Worm (Caenorhabditis elegans): ENCODE measurements around the gene T08G3.11.

T08G3.11 gene

DNA sequence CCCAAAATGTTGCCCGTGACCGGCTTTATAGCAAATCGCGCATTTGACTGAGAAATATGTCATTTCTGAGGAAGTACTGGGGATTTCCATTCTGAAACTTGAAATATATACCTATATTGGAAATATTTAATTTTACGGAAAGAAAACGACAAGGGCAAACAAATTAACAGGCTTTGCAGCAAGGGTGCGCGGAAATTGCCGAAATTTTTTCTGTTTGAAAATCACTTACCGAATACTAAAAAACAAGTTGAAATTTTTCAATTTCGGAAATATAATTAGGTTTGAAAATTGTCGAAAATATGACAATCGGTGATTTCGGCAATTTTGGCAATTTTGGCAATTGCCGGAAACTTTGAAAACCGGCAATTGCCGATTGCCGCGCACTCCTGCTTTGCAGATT lies 26.7 kb upstream of the T08G3.11 start, which contains the start of gene nhr-54:
nhr-54 (minus strand) TSS at position 101 of the 400 bp plus-strand sequence.
- no peak for TF ChIP-seq B0310.2 (tag; optimal IDR thresholded peaks at IDR 0.05)
- no peak for TF ChIP-seq tra-4 (tag; optimal IDR thresholded peaks at IDR 0.05)
- TF ChIP-seq pes-1 (GFP tag; IDR thresholded peaks at IDR 0.05) = no peak
- no peak for TF ChIP-seq ets-7 (tag; optimal IDR thresholded peaks at IDR 0.05)
- TF ChIP-seq hnd-1 (tag; optimal IDR thresholded peaks at IDR 0.05) = no peak
- TF ChIP-seq scrt-1 (GFP tag; IDR thresholded peaks at IDR 0.05) = no peak
- TF ChIP-seq sea-1 (GFP tag; conservative IDR thresholded peaks at IDR 0.05) = no peak
- TF ChIP-seq aly-1 (tag; optimal IDR thresholded peaks at IDR 0.05) = no peak
- no peak for TF ChIP-seq flt-1 (GFP tag; IDR thresholded peaks at IDR 0.05)
- TF ChIP-seq tbx-37 (GFP tag; conservative IDR thresholded peaks at IDR 0.05) = no peak
- no peak for TF ChIP-seq ama-1 (optimal IDR thresholded peaks at IDR 0.05)
- no peak for TF ChIP-seq tbx-11 (GFP tag; IDR thresholded peaks at IDR 0.05)
- no peak for TF ChIP-seq ceh-13 (GFP tag; optimal IDR thresholded peaks at IDR 0.05)

ce11 chrV:16503164-16503563 lies 24.0 kb upstream of the T08G3.11 start, which contains the start of gene F36D3.14:
F36D3.14 (minus strand) TSS chrV:16503264.
- TF ChIP-seq scrt-1 (GFP tag; IDR thresholded peaks at IDR 0.05) = no peak
- no peak for TF ChIP-seq hmg-4 (GFP tag; optimal IDR thresholded peaks at IDR 0.05)
- no peak for TF ChIP-seq pes-1 (GFP tag; IDR thresholded peaks at IDR 0.05)
- TF ChIP-seq ama-1 (optimal IDR thresholded peaks at IDR 0.05) = no peak
- no peak for TF ChIP-seq B0310.2 (tag; optimal IDR thresholded peaks at IDR 0.05)
- TF ChIP-seq sea-1 (GFP tag; conservative IDR thresholded peaks at IDR 0.05) = no peak
- TF ChIP-seq hmbx-1 (tag; optimal IDR thresholded peaks at IDR 0.05) = no peak
- TF ChIP-seq ceh-13 (GFP tag; optimal IDR thresholded peaks at IDR 0.05) = no peak
- TF ChIP-seq aly-1 (tag; optimal IDR thresholded peaks at IDR 0.05) = no peak

DNA sequence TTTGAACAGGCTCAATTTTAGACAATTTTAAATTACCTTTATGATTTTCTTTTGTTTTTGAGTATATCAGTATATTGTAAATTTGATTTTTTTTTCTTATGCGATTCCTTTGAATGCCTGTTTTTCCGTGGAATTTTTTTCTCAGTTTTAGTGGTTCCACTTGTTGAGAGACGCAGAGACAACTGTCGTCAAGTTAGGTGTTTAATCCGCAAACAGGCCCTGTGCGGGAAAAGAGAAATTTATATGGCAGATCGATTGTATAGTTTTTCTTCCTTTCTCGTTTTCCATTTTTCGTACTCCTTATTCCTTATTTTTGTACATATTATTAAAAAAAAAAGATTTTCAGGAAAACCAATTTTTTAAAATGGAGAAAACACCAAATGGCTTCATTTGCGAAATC lies 19.8 kb upstream of the T08G3.11 start, which contains the start of gene F36D3.1:
F36D3.1 (plus strand) TSS at position 347 of the 400 bp plus-strand sequence.
- TF ChIP-seq aly-1 (tag; optimal IDR thresholded peaks at IDR 0.05) (no peak), scrt-1 (GFP tag; IDR thresholded peaks at IDR 0.05) (no peak), F13C5.2 (tag; optimal IDR thresholded peaks at IDR 0.05) (no peak), ama-1 (optimal IDR thresholded peaks at IDR 0.05) (no peak), tra-4 (tag; optimal IDR thresholded peaks at IDR 0.05) (no peak), ceh-13 (GFP tag; optimal IDR thresholded peaks at IDR 0.05) (no peak), B0310.2 (tag; optimal IDR thresholded peaks at IDR 0.05) (no peak), flt-1 (GFP tag; IDR thresholded peaks at IDR 0.05) (no peak), hnd-1 (tag; optimal IDR thresholded peaks at IDR 0.05) (no peak), sea-1 (GFP tag; conservative IDR thresholded peaks at IDR 0.05) (no peak), pes-1 (GFP tag; IDR thresholded peaks at IDR 0.05) (no peak), tbx-11 (GFP tag; IDR thresholded peaks at IDR 0.05) (no peak)

DNA sequence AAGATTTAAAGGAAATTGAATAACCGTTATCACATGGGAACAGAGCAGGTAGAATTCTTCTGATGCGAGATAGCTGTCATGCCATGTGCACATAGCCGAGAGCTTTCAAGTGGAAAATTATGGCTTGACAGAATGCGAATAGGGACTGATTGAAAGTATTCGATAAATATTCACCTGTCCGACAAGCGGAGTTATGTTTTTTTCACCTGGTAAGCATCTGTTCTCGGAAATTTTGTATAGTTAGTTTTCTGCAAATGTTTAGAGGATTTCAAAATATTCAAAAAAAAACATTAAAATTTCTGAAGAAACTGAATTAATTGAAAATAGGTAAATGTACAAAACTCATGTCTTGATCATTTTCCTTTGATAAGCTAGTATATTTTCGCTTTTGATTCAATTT lies 18.3 kb upstream of the T08G3.11 start, which contains the start of gene srh-136:
srh-136 (minus strand) TSS at position 93 of the 400 bp plus-strand sequence.
- TF ChIP-seq ets-7 (tag; optimal IDR thresholded peaks at IDR 0.05) (no peak), hmbx-1 (tag; optimal IDR thresholded peaks at IDR 0.05) (no peak), hmg-4 (GFP tag; optimal IDR thresholded peaks at IDR 0.05) (no peak), flt-1 (GFP tag; IDR thresholded peaks at IDR 0.05) (no peak), B0310.2 (tag; optimal IDR thresholded peaks at IDR 0.05) (no peak), ceh-36 (tag; optimal IDR thresholded peaks at IDR 0.05) (no peak)

- TF ChIP-seq ceh-36 (tag; optimal IDR thresholded peaks at IDR 0.05) = no peak
- no peak for TF ChIP-seq sea-1 (GFP tag; conservative IDR thresholded peaks at IDR 0.05)
- no peak for TF ChIP-seq flt-1 (GFP tag; IDR thresholded peaks at IDR 0.05)
- no peak for TF ChIP-seq scrt-1 (GFP tag; IDR thresholded peaks at IDR 0.05)
- TF ChIP-seq hmg-4 (GFP tag; optimal IDR thresholded peaks at IDR 0.05) = no peak
- TF ChIP-seq tbx-11 (GFP tag; IDR thresholded peaks at IDR 0.05) = no peak
- TF ChIP-seq B0310.2 (tag; optimal IDR thresholded peaks at IDR 0.05) = no peak
- no peak for TF ChIP-seq hmbx-1 (tag; optimal IDR thresholded peaks at IDR 0.05)
- TF ChIP-seq ets-7 (tag; optimal IDR thresholded peaks at IDR 0.05) = no peak
- TF ChIP-seq ama-1 (optimal IDR thresholded peaks at IDR 0.05) = no peak
- TF ChIP-seq hnd-1 (tag; optimal IDR thresholded peaks at IDR 0.05) = no peak
- no peak for TF ChIP-seq aly-1 (tag; optimal IDR thresholded peaks at IDR 0.05)
- TF ChIP-seq F13C5.2 (tag; optimal IDR thresholded peaks at IDR 0.05) = no peak
- no peak for TF ChIP-seq pes-1 (GFP tag; IDR thresholded peaks at IDR 0.05)
These were observed 15.2 kb upstream of the T08G3.11 start, which contains the start of gene comt-2 for ce11 chrV:16494359-16494758. comt-2 (minus strand) TSS chrV:16494489.

DNA sequence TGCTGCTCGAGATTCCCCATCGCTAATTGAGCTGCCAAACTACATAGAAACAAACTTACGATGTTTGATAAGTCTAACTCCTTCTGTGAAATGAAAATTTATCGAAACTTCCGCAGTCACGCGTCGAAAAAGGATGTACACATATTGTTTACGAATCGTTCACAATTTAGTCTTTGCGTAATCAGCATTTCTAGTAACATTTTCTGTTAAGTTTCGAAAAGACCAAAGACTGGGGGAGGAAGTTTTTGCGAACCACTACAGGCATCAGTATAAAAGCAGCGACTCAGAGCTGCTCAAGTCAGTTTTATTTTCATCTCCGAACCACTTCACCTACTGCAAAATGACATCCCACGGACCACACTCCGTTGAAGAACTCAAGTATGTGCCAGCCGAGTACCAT lies 9.0 kb upstream of the T08G3.11 start, which contains the start of gene sqst-4:
sqst-4 (plus strand) TSS at position 301 of the 400 bp plus-strand sequence.
- TF ChIP-seq ceh-36 (tag; optimal IDR thresholded peaks at IDR 0.05) = no peak
- no peak for TF ChIP-seq hmg-4 (GFP tag; optimal IDR thresholded peaks at IDR 0.05)
- no peak for TF ChIP-seq flt-1 (GFP tag; IDR thresholded peaks at IDR 0.05)
- no peak for TF ChIP-seq scrt-1 (GFP tag; IDR thresholded peaks at IDR 0.05)
- no peak for TF ChIP-seq hmbx-1 (tag; optimal IDR thresholded peaks at IDR 0.05)
- no peak for TF ChIP-seq aly-1 (tag; optimal IDR thresholded peaks at IDR 0.05)

DNA sequence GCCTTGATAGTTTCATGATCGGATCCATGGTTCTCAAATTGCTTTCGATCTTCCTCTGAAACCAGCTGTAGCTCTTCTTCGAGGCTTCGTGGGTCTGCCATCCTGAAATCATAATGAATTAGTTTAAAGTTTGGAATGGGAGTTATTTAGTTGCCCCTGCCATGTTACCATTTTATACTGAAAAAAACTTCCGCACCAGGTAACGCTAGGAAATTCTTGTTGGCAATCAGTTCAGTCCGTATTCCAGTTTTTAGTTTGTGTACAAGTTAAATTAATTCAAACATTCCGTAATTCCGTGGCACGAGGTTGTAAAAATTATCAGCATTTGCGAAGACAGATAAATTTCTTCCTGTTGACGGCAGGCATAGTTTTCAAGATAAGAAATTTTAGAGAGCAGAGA lies 8.3 kb upstream of the T08G3.11 start, which contains the start of gene Y32B12A.5:
Y32B12A.5 (minus strand) TSS at position 101 of the 400 bp plus-strand sequence.
- no peak for TF ChIP-seq flt-1 (GFP tag; IDR thresholded peaks at IDR 0.05)
- no peak for TF ChIP-seq pes-1 (GFP tag; IDR thresholded peaks at IDR 0.05)
- no peak for TF ChIP-seq aly-1 (tag; optimal IDR thresholded peaks at IDR 0.05)

ce11 chrV:16483681-16484080 lies 4.5 kb upstream of the T08G3.11 start, which contains the start of gene srh-139:
srh-139 (plus strand) TSS chrV:16483981.
- TF ChIP-seq F13C5.2 (tag; optimal IDR thresholded peaks at IDR 0.05) = no peak
- TF ChIP-seq pes-1 (GFP tag; IDR thresholded peaks at IDR 0.05) = no peak
- no peak for TF ChIP-seq ceh-36 (tag; optimal IDR thresholded peaks at IDR 0.05)
- TF ChIP-seq ceh-13 (GFP tag; optimal IDR thresholded peaks at IDR 0.05) = no peak
- no peak for TF ChIP-seq B0310.2 (tag; optimal IDR thresholded peaks at IDR 0.05)
- no peak for TF ChIP-seq tbx-37 (GFP tag; conservative IDR thresholded peaks at IDR 0.05)
- TF ChIP-seq scrt-1 (GFP tag; IDR thresholded peaks at IDR 0.05) = no peak
- TF ChIP-seq flt-1 (GFP tag; IDR thresholded peaks at IDR 0.05) = no peak
- TF ChIP-seq sea-1 (GFP tag; conservative IDR thresholded peaks at IDR 0.05) = no peak
- TF ChIP-seq aly-1 (tag; optimal IDR thresholded peaks at IDR 0.05) = no peak
- no peak for TF ChIP-seq hnd-1 (tag; optimal IDR thresholded peaks at IDR 0.05)
- TF ChIP-seq ama-1 (optimal IDR thresholded peaks at IDR 0.05) = no peak
- TF ChIP-seq hmg-4 (GFP tag; optimal IDR thresholded peaks at IDR 0.05) = no peak
- no peak for TF ChIP-seq tbx-11 (GFP tag; IDR thresholded peaks at IDR 0.05)
- TF ChIP-seq ets-7 (tag; optimal IDR thresholded peaks at IDR 0.05) = no peak
